Worm (Caenorhabditis elegans) whole organism, late embryonic: ENCODE measurements around the gene aqp-10.

Experiments
- C08G9.2 ChIP-seq: sonication (generic microtip); optimal IDR thresholded peaks from 2 replicates; lab custom pipeline; 2016; ENCODE audit warnings: mild to moderate bottlenecking, missing genetic modification characterization, moderate library complexity, missing compliant biosample characterization
- F13H6.1 ChIP-seq: sonication (generic microtip); optimal IDR thresholded peaks from 2 replicates; lab custom pipeline; 2016; ENCODE audit warnings: missing genetic modification characterization, missing compliant biosample characterization
- K09A11.1 ChIP-seq: sonication (generic microtip); optimal IDR thresholded peaks from 2 replicates; lab custom pipeline; 2017; ENCODE audit warnings: antibody characterized with exemption, mild to moderate bottlenecking, missing genetic modification characterization, missing compliant biosample characterization; ENCODE audit not compliant: insufficient read depth
- ama-1 ChIP-seq: fragments of 150-350 bp; optimal IDR thresholded peaks from 2 replicates; lab custom pipeline; 2014
- ceh-14 ChIP-seq: sonication (generic microtip); optimal IDR thresholded peaks from 2 replicates; lab custom pipeline; 2016; ENCODE audit warnings: missing genotype, missing genetic modification characterization, missing compliant biosample characterization
- ceh-22 ChIP-seq: sonication (generic microtip); optimal IDR thresholded peaks from 2 replicates; lab custom pipeline; 2017; ENCODE audit warnings: missing biosample characterization, missing genetic modification characterization
- ceh-24 ChIP-seq: sonication (generic microtip); optimal IDR thresholded peaks from 2 replicates; lab custom pipeline; 2016; ENCODE audit warnings: mild to moderate bottlenecking, missing genetic modification characterization, missing compliant biosample characterization
- ceh-31 ChIP-seq: sonication (generic microtip); optimal IDR thresholded peaks from 2 replicates; lab custom pipeline; 2016; ENCODE audit warnings: missing genetic modification characterization, missing compliant biosample characterization
- ceh-48 ChIP-seq: sonication (generic microtip); optimal IDR thresholded peaks from 2 replicates; lab custom pipeline; 2016; ENCODE audit warnings: missing genetic modification characterization, inconsistent platforms, missing compliant biosample characterization
- ceh-6 ChIP-seq: fragments of 200-800 bp; sonication (Bioruptor generic); optimal IDR thresholded peaks from 2 replicates; lab custom pipeline; 2018; ENCODE audit warnings: mild to moderate bottlenecking, missing genetic modification characterization, missing compliant biosample characterization
- dmd-4 ChIP-seq: sonication (generic microtip); optimal IDR thresholded peaks from 2 replicates; lab custom pipeline; 2016; ENCODE audit warnings: borderline replicate concordance, missing genetic modification characterization, missing compliant biosample characterization
- elt-2 ChIP-seq: sonication (generic microtip); optimal IDR thresholded peaks from 2 replicates; lab custom pipeline; 2016; ENCODE audit warnings: missing genetic modification reagents, missing genetic modification characterization, missing compliant biosample characterization
- elt-4 ChIP-seq: sonication (generic microtip); optimal IDR thresholded peaks from 2 replicates; lab custom pipeline; 2016; ENCODE audit warnings: missing genetic modification characterization, missing compliant biosample characterization
- ets-4 ChIP-seq: sonication (generic microtip); optimal IDR thresholded peaks from 2 replicates; lab custom pipeline; 2016; ENCODE audit warnings: missing genetic modification characterization, missing compliant biosample characterization
- eyg-1 ChIP-seq: sonication (generic microtip); optimal IDR thresholded peaks from 2 replicates; lab custom pipeline; 2016; ENCODE audit warnings: missing genotype, missing genetic modification characterization, missing compliant biosample characterization
- fax-1 ChIP-seq: sonication (generic microtip); optimal IDR thresholded peaks from 2 replicates; lab custom pipeline; 2016; ENCODE audit warnings: missing genotype, missing genetic modification characterization, missing compliant biosample characterization
- fkh-10 ChIP-seq: fragments of 150-350 bp; optimal IDR thresholded peaks from 2 replicates; lab custom pipeline; 2014; ENCODE audit warnings: missing biosample characterization, missing genetic modification reagents, missing genetic modification characterization
- fkh-6 ChIP-seq: sonication (generic microtip); optimal IDR thresholded peaks from 2 replicates; lab custom pipeline; 2016; ENCODE audit warnings: missing genetic modification characterization, missing compliant biosample characterization
- hlh-13 ChIP-seq: fragments of 200-800 bp; sonication (Bioruptor generic); optimal IDR thresholded peaks from 2 replicates; lab custom pipeline; 2018; ENCODE audit warnings: mild to moderate bottlenecking, missing genetic modification characterization, missing compliant biosample characterization
- hlh-30 ChIP-seq: sonication (generic microtip); optimal IDR thresholded peaks from 2 replicates; lab custom pipeline; 2017; ENCODE audit warnings: antibody characterized with exemption, missing genetic modification characterization, missing compliant biosample characterization; ENCODE audit not compliant: insufficient read depth
- hlh-8 ChIP-seq: sonication (generic microtip); optimal IDR thresholded peaks from 2 replicates; lab custom pipeline; 2016; ENCODE audit warnings: missing genotype, missing genetic modification characterization, missing compliant biosample characterization
- lim-6 ChIP-seq: sonication (generic microtip); optimal IDR thresholded peaks from 2 replicates; lab custom pipeline; 2016; ENCODE audit warnings: missing genetic modification characterization, missing compliant biosample characterization
- lin-11 ChIP-seq: fragments of 200-800 bp; sonication (Bioruptor generic); optimal IDR thresholded peaks from 2 replicates; lab custom pipeline; 2018; ENCODE audit warnings: mild to moderate bottlenecking, missing genetic modification characterization, missing compliant biosample characterization
- madf-2 ChIP-seq: sonication (generic microtip); optimal IDR thresholded peaks from 2 replicates; lab custom pipeline; 2017; ENCODE audit warnings: missing genetic modification characterization, missing compliant biosample characterization
- mec-3 ChIP-seq: sonication (generic microtip); optimal IDR thresholded peaks from 2 replicates; lab custom pipeline; 2016; ENCODE audit warnings: borderline replicate concordance, missing genetic modification characterization, missing compliant biosample characterization
- nhr-232 ChIP-seq: sonication (generic microtip); optimal IDR thresholded peaks from 2 replicates; lab custom pipeline; 2016; ENCODE audit warnings: missing genetic modification characterization, missing compliant biosample characterization
- npax-4 ChIP-seq: sonication (generic microtip); optimal IDR thresholded peaks from 2 replicates; lab custom pipeline; 2016; ENCODE audit warnings: missing genetic modification characterization, missing compliant biosample characterization
- pat-9 ChIP-seq: fragments of 200-800 bp; sonication (Bioruptor generic); optimal IDR thresholded peaks from 2 replicates; lab custom pipeline; 2018; ENCODE audit warnings: mild to moderate bottlenecking, missing genetic modification characterization, moderate library complexity, missing compliant biosample characterization
- pha-2 ChIP-seq: sonication (generic microtip); optimal IDR thresholded peaks from 2 replicates; lab custom pipeline; 2017; ENCODE audit warnings: mild to moderate bottlenecking, missing genetic modification characterization, missing compliant biosample characterization
- pha-4 ChIP-seq: fragments of 150-350 bp; optimal IDR thresholded peaks from 2 replicates; lab custom pipeline; 2018; ENCODE audit warnings: missing biosample characterization, missing genetic modification reagents, missing genetic modification characterization
- sox-2 ChIP-seq: fragments of 200-800 bp; sonication (Bioruptor generic); IDR thresholded peaks from 2 replicates; pipeline ENCODE4 v1.3.6; 2022; ENCODE audit warnings: missing genetic modification reagents, missing genetic modification characterization, missing compliant biosample characterization
- sox-4 ChIP-seq: sonication (generic microtip); optimal IDR thresholded peaks from 2 replicates; lab custom pipeline; 2017; ENCODE audit warnings: mild to moderate bottlenecking, missing genetic modification characterization, inconsistent platforms, missing compliant biosample characterization
- tbx-2 ChIP-seq: sonication (generic microtip); optimal IDR thresholded peaks from 2 replicates; lab custom pipeline; 2016; ENCODE audit warnings: missing genetic modification characterization, missing compliant biosample characterization
- tbx-7 ChIP-seq: sonication (generic microtip); optimal IDR thresholded peaks from 2 replicates; lab custom pipeline; 2016; ENCODE audit warnings: missing genotype, missing genetic modification characterization, missing compliant biosample characterization
- unc-42 ChIP-seq: sonication (generic microtip); optimal IDR thresholded peaks from 2 replicates; lab custom pipeline; 2016; ENCODE audit warnings: missing genotype, missing genetic modification characterization, missing compliant biosample characterization
- ztf-16 ChIP-seq: sonication (generic microtip); optimal IDR thresholded peaks from 2 replicates; lab custom pipeline; 2017; ENCODE audit warnings: missing genetic modification characterization, missing compliant biosample characterization

Gene aqp-10

DNA sequence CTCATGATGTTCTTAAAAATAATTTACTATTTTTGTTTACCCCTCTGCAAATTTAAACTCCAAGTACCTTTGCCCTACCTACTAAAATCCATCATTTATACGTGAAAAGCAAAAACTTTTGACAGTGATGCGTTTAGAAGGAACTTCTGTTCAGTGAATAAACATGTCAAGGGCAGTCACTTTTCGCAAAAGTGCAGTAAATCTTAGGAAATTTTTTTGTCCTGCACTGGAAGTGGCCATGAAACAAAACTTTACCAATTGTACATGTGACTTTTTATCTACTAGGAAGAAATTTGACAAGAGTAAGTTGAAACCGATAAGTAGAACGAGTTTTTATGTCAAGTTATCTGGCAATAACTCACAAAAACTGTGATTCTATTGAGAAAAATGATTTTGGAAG lies 16.6 kb upstream of the aqp-10 start:
- TF ChIP-seq tbx-2 (tag; lab: Kevin White, UChicago) (no peak), K09A11.1 (tag; lab: Kevin White, UChicago) (no peak), lim-6 (tag; lab: Kevin White, UChicago) (no peak), fkh-6 (tag; lab: Kevin White, UChicago) (no peak), ama-1 (lab: Kevin White, UChicago) (no peak), nhr-232 (tag; lab: Kevin White, UChicago) (no peak), pat-9 (tag; lab: Kevin White, UChicago) (no peak), tbx-7 (no peak), mec-3 (tag; lab: Kevin White, UChicago) (no peak), ceh-6 (GFP tag; lab: Kevin White, UChicago) (no peak), ceh-24 (tag; lab: Kevin White, UChicago) (no peak), F13H6.1 (no peak), pha-2 (tag; lab: Kevin White, UChicago) (no peak), hlh-8 (tag; lab: Kevin White, UChicago) (no peak), lin-11 (tag; lab: Kevin White, UChicago) (no peak), ceh-48 (tag; lab: Kevin White, UChicago) (no peak)

DNA sequence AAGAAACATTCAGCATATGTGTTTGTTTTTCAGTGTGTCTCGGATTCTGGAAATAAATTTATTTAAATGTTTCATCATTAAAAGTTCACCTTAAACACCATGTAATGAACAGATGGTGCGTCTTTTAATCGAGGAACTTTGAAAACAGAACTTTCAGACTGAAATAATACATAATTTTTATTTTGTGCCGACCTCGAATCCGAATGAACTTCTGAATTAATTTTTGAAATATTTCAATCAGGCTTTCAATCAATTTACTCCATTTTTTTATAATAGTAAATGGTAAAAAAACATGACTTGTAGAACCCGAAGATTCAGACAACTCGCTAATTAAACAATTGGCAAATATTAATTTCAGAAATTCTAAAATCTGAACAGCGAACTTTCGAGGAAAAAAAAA lies 12.7 kb upstream of the aqp-10 start, which contains the start of gene T10B9.14:
T10B9.14 (minus strand) TSS at position 101 of the 400 bp plus-strand sequence.
- no peak for TF ChIP-seq ceh-31 (tag; lab: Kevin White, UChicago)
- TF ChIP-seq dmd-4: no peak
- no peak for TF ChIP-seq npax-4
- TF ChIP-seq ceh-24 (tag; lab: Kevin White, UChicago): no peak
- TF ChIP-seq sox-4: no peak
- TF ChIP-seq K09A11.1 (tag; lab: Kevin White, UChicago): no peak
- TF ChIP-seq elt-4 (tag; lab: Kevin White, UChicago): no peak
- TF ChIP-seq madf-2 (tag; lab: Kevin White, UChicago): no peak
- TF ChIP-seq unc-42: no peak
- TF ChIP-seq lin-11 (tag; lab: Kevin White, UChicago): no peak
- TF ChIP-seq eyg-1 (tag; lab: Kevin White, UChicago): no peak
- no peak for TF ChIP-seq hlh-30
- no peak for TF ChIP-seq lim-6 (tag; lab: Kevin White, UChicago)
- TF ChIP-seq C08G9.2 (tag; lab: Kevin White, UChicago): no peak
- TF ChIP-seq, all 69 proteins: peak for 0

DNA sequence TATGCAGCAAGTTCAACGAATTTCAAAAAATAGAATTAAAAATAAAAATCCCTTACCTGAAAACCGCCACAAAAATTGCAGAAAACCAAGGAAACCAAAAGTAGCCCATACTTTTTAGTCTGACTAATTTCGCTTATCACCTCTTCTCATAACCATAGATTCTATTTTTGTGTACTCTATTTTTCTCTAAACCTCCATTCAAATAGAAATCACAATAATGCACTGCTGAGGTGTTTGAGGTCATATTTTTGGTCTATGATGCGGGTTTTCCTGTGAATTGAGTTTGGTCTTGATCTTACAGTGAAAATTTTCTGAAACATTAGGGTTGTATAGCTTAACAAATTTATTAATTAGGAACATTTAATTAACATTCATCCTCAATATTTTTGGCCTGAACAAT lies 12.2 kb upstream of the aqp-10 start, which contains the start of gene cyp-13A1:
cyp-13A1 (minus strand) TSS at position 156 of the 400 bp plus-strand sequence.
- no peak for TF ChIP-seq ceh-48 (tag; lab: Kevin White, UChicago)
- TF ChIP-seq pha-4 (tag; lab: Kevin White, UChicago): no peak
- peak; percentile 10 for TF ChIP-seq elt-2 (tag; lab: Kevin White, UChicago)
- TF ChIP-seq sox-2 (GFP tag; lab: Robert Waterston, UW): no peak
- no peak for TF ChIP-seq tbx-7
- TF ChIP-seq, all 69 proteins: peak for 1

DNA sequence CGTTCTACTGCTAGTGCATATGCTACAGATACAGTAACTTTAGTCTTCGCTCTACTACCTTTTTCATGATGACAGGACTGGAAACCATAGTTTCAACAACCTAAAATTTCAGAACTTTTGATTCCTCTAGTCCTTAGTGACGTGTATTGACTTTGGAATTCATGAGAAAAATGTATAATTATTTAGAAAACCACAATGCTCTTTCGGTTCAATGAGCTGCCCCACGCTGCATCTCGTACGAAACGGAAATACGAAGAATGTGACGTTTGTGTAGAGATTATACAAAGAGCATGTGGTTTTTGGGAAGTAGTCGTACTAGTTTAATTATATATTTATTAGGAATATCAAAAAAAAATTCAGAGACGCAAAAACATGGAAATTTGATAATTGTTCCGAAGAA lies 8.8 kb upstream of the aqp-10 start:
- TF ChIP-seq fax-1 (tag; lab: Kevin White, UChicago) (no peak), ceh-22 (no peak), hlh-8 (tag; lab: Kevin White, UChicago) (no peak), hlh-13 (GFP tag; lab: Kevin White, UChicago) (no peak), nhr-232 (tag; lab: Kevin White, UChicago) (no peak), tbx-7 (no peak), K09A11.1 (tag; lab: Kevin White, UChicago) (no peak), sox-2 (GFP tag; lab: Robert Waterston, UW) (no peak), ets-4 (no peak)
- TF ChIP-seq, all 69 proteins: peak for 0

DNA sequence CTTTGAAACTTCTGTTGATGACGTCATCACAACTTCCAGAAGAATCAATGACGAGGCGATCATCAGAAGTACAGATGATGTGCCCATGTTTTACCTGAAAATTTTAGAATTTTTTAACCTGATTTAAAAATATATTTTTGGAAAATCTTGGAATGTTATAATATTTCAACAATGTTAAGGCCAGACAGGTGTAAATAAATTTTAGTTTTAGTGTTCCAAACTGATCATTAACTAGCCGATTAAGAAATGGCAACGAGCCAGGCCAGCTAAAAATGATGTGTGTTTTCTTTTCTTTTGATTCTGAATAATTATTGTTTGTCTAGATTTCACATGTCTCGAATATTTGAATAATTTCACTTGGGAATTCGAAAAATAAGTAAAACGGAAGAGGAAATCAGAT lies 6.1 kb upstream of the aqp-10 start, which contains the start of gene T10B9.9:
T10B9.9 (minus strand) TSS at position 101 of the 400 bp plus-strand sequence.
- TF ChIP-seq ztf-16 (no peak), mec-3 (tag; lab: Kevin White, UChicago) (no peak), fkh-10 (GFP tag; lab: Kevin White, UChicago) (no peak), tbx-2 (tag; lab: Kevin White, UChicago) (no peak), ceh-31 (tag; lab: Kevin White, UChicago) (no peak), ceh-48 (tag; lab: Kevin White, UChicago) (no peak), ceh-14 (tag; lab: Kevin White, UChicago) (no peak)
